Fruit fly (Drosophila melanogaster) whole organism, embryonic: ENCODE measurements around the gene CG44428.

Experiments used
- B-H1 ChIP-seq: fragments of 200-800 bp; sonication (Bioruptor generic); IDR thresholded peaks from 3 replicates; pipeline ENCODE4 v1.3.6; 2022; ENCODE audit warnings: missing biosample characterization, missing genetic modification characterization
- CG7839 ChIP-seq: fragments of 200-800 bp; sonication (Bioruptor generic); optimal IDR thresholded peaks from 3 replicates; lab custom pipeline; 2018; ENCODE audit warnings: missing biosample characterization, mild to moderate bottlenecking, missing genetic modification characterization, moderate library complexity
- Opbp ChIP-seq: fragments of 200-800 bp; sonication (Bioruptor generic); IDR thresholded peaks from 3 replicates; pipeline ENCODE4 v1.3.6; 2022; ENCODE audit warnings: missing biosample characterization, missing genetic modification characterization; ENCODE audit not compliant: partially characterized antibody

DNA sequence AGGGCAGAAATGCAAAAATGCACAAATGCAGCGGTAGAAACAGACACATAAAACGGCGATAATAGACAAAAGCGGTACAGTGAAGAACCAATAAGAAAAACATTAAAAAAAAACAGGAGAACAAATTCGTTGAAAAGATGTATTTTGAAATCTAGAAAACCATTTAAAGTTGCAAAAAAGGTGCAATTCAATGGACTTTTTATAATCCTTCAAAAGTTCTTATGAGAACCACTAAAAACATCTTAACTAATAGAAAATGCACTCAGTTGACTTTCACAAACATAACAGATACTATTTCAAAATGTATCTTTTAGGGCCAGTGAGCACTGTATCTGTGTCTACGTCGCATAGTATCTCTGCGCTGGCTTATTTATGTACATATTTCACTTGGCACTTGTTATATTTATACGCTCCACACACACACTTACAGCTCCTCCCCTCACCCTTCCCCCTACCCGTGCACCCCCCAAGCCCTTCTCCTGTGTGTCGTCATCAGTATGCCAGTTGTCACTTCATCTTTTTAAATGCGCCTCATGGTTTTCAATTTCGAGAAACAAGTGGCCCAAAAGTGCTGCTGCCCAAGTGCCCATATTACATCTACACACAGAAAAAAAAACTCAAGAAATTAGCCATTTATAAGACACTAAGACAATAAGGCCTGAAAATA, 35.6 kb upstream of the CG44428 start:
- TF ChIP-seq Opbp (GFP tag; lab: Robert Waterston, UW), result no peak
- TF ChIP-seq CG7839, result no peak
- TF ChIP-seq B-H1, result no peak
